Worm (Caenorhabditis elegans) whole organism, young adult: Measurements from ENCODE around the gene lact-3.

ENCODE experiments used
- B0336.3 ChIP-seq: fragments of 200-800 bp; sonication (Bioruptor generic); IDR thresholded peaks from 2 replicates; pipeline ENCODE4 v1.3.6; 2022; ENCODE audit warnings: missing genetic modification characterization, missing compliant biosample characterization
- D2030.7 ChIP-seq: fragments of 200-800 bp; sonication (Bioruptor generic); IDR thresholded peaks from 2 replicates; pipeline ENCODE4 v1.3.6; 2022; ENCODE audit warnings: missing genetic modification reagents, missing genetic modification characterization, missing compliant biosample characterization
- F10E7.11 ChIP-seq: sonication (generic microtip); optimal IDR thresholded peaks from 2 replicates; lab custom pipeline; 2017; ENCODE audit warnings: mild to moderate bottlenecking, missing genetic modification characterization, moderate library complexity, missing compliant biosample characterization
- F23B12.7 ChIP-seq: sonication (generic microtip); optimal IDR thresholded peaks from 2 replicates; lab custom pipeline; 2017; ENCODE audit warnings: missing genetic modification characterization, mild to moderate bottlenecking, missing compliant biosample characterization, antibody characterized with exemption, moderate library complexity; ENCODE audit not compliant: insufficient read depth
- F39B2.1 ChIP-seq: fragments of 200-800 bp; sonication (Bioruptor generic); IDR thresholded peaks from 2 replicates; pipeline ENCODE4 v1.3.6; 2022; ENCODE audit warnings: missing genetic modification reagents, missing genetic modification characterization, missing compliant biosample characterization
- F52B5.7 ChIP-seq: sonication (generic microtip); optimal IDR thresholded peaks from 2 replicates; lab custom pipeline; 2016; ENCODE audit warnings: mild to moderate bottlenecking, missing genetic modification characterization, missing compliant biosample characterization
- F57A8.1 ChIP-seq: fragments of 200-800 bp; sonication (Bioruptor generic); optimal IDR thresholded peaks from 2 replicates; lab custom pipeline; 2018; ENCODE audit warnings: mild to moderate bottlenecking, missing genetic modification characterization, moderate library complexity, missing compliant biosample characterization
- K11D2.4 ChIP-seq: fragments of 200-800 bp; sonication (Bioruptor generic); IDR thresholded peaks from 2 replicates; pipeline ENCODE4 v1.3.6; 2022; ENCODE audit warnings: missing genetic modification reagents, missing genetic modification characterization, missing compliant biosample characterization
- Y56A3A.18 ChIP-seq: fragments of 200-800 bp; sonication (Bioruptor generic); IDR thresholded peaks from 2 replicates; pipeline ENCODE4 v1.3.6; 2022; ENCODE audit warnings: missing genetic modification reagents, missing genetic modification characterization, missing compliant biosample characterization
- Y95B8A.8 ChIP-seq: fragments of 200-800 bp; sonication (Bioruptor generic); IDR thresholded peaks from 2 replicates; pipeline ENCODE4 v1.3.6; 2022; ENCODE audit warnings: missing genetic modification reagents, missing genetic modification characterization, missing compliant biosample characterization
- aptf-2 ChIP-seq: fragments of 200-800 bp; sonication (Bioruptor generic); conservative IDR thresholded peaks from 2 replicates; pipeline ENCODE4 v1.3.6; 2022; ENCODE audit warnings: missing genetic modification reagents, missing genetic modification characterization, missing compliant biosample characterization
- aptf-3 ChIP-seq: fragments of 200-800 bp; sonication (Bioruptor generic); IDR thresholded peaks from 2 replicates; pipeline ENCODE4 v1.3.6; 2022; ENCODE audit warnings: missing genetic modification characterization, missing compliant biosample characterization
- atf-7 ChIP-seq: sonication (generic microtip); optimal IDR thresholded peaks from 2 replicates; lab custom pipeline; 2017; ENCODE audit warnings: mild to moderate bottlenecking, missing genetic modification characterization, missing compliant biosample characterization
- attf-3 ChIP-seq: fragments of 200-800 bp; sonication (Bioruptor generic); conservative IDR thresholded peaks from 2 replicates; pipeline ENCODE4 v1.3.6; 2022; ENCODE audit warnings: missing genetic modification reagents, missing genetic modification characterization, missing compliant biosample characterization
- bed-1 ChIP-seq: fragments of 200-800 bp; sonication (Bioruptor generic); IDR thresholded peaks from 2 replicates; pipeline ENCODE4 v1.3.6; 2022; ENCODE audit warnings: missing genetic modification reagents, missing genetic modification characterization, missing compliant biosample characterization
- ceh-91 ChIP-seq: fragments of 200-800 bp; sonication (Bioruptor generic); IDR thresholded peaks from 2 replicates; pipeline ENCODE4 v1.3.6; 2022; ENCODE audit warnings: missing genetic modification reagents, missing genetic modification characterization, missing compliant biosample characterization
- dox-1 ChIP-seq: fragments of 200-800 bp; sonication (Bioruptor generic); IDR thresholded peaks from 2 replicates; pipeline ENCODE4 v1.3.6; 2022; ENCODE audit warnings: missing genetic modification reagents, missing genetic modification characterization, missing compliant biosample characterization
- dpl-1 ChIP-seq: fragments of 150-350 bp; optimal IDR thresholded peaks from 2 replicates; lab custom pipeline; 2014; ENCODE audit warnings: missing biosample characterization, missing genetic modification reagents, missing genetic modification characterization
- egrh-3 ChIP-seq: fragments of 200-800 bp; sonication (Bioruptor generic); IDR thresholded peaks from 2 replicates; pipeline ENCODE4 v1.3.6; 2022; ENCODE audit warnings: missing genetic modification reagents, missing genetic modification characterization, missing compliant biosample characterization
- ets-4 ChIP-seq: fragments of 200-800 bp; sonication (Bioruptor generic); optimal IDR thresholded peaks from 2 replicates; lab custom pipeline; 2018; ENCODE audit warnings: mild to moderate bottlenecking, missing genetic modification characterization, missing compliant biosample characterization
- fkh-3 ChIP-seq: sonication (generic microtip); optimal IDR thresholded peaks from 2 replicates; lab custom pipeline; 2016; ENCODE audit warnings: mild to moderate bottlenecking, missing genetic modification characterization, missing compliant biosample characterization
- hrde-1 ChIP-seq: sonication (generic microtip); optimal IDR thresholded peaks from 2 replicates; lab custom pipeline; 2016; ENCODE audit warnings: missing genetic modification characterization, mild to moderate bottlenecking, missing compliant biosample characterization, moderate library complexity, missing genotype, missing genetic modification reagents, borderline replicate concordance
- let-607 ChIP-seq, 2 experiments: fragments of 200-800 bp in 1 of 2; sonication (Bioruptor generic) in 1 of 2; sonication (generic microtip) in 1 of 2; optimal IDR thresholded peaks; 2 replicates each; lab custom pipeline; 2016 to 2018; ENCODE audit warnings: mild to moderate bottlenecking in 2 of 2, missing compliant biosample characterization in 2 of 2, missing genetic modification characterization in 2 of 2, moderate library complexity in 2 of 2, missing genotype in 1 of 2
- lsl-1 ChIP-seq: fragments of 200-800 bp; sonication (Bioruptor generic); optimal IDR thresholded peaks from 2 replicates; lab custom pipeline; 2018; ENCODE audit warnings: mild to moderate bottlenecking, missing genetic modification characterization, moderate library complexity, missing compliant biosample characterization
- lsy-27 ChIP-seq: sonication (generic microtip); optimal IDR thresholded peaks from 2 replicates; lab custom pipeline; 2017; ENCODE audit warnings: missing genetic modification characterization, mild to moderate bottlenecking, missing compliant biosample characterization, antibody characterized with exemption, missing genotype, borderline replicate concordance; ENCODE audit not compliant: insufficient read depth
- madf-10 ChIP-seq: sonication (generic microtip); optimal IDR thresholded peaks from 2 replicates; lab custom pipeline; 2016; ENCODE audit warnings: mild to moderate bottlenecking, missing genetic modification characterization, missing compliant biosample characterization
- madf-3 ChIP-seq: fragments of 200-800 bp; sonication (Bioruptor generic); IDR thresholded peaks from 2 replicates; pipeline ENCODE4 v1.3.6; 2022; ENCODE audit warnings: missing genetic modification reagents, missing genetic modification characterization, missing compliant biosample characterization
- mes-4 ChIP-seq: sonication (generic microtip); optimal IDR thresholded peaks from 2 replicates; lab custom pipeline; 2016; ENCODE audit warnings: missing genotype, missing genetic modification characterization, missing compliant biosample characterization
- nhr-27 ChIP-seq: fragments of 200-800 bp; sonication (Bioruptor generic); optimal IDR thresholded peaks from 2 replicates; lab custom pipeline; 2018; ENCODE audit warnings: mild to moderate bottlenecking, missing genetic modification characterization, moderate library complexity, missing compliant biosample characterization
- nhr-80 ChIP-seq: sonication (generic microtip); optimal IDR thresholded peaks from 2 replicates; lab custom pipeline; 2016; ENCODE audit warnings: missing genetic modification characterization, missing compliant biosample characterization
- nhr-90 ChIP-seq: sonication (generic microtip); optimal IDR thresholded peaks from 2 replicates; lab custom pipeline; 2016; ENCODE audit warnings: missing genotype, mild to moderate bottlenecking, missing genetic modification characterization, missing compliant biosample characterization
- sea-2 ChIP-seq: fragments of 200-800 bp; sonication (Bioruptor generic); IDR thresholded peaks from 2 replicates; pipeline ENCODE4 v1.3.6; 2022; ENCODE audit warnings: missing genetic modification characterization, missing compliant biosample characterization
- snpc-4 ChIP-seq, 5 experiments: fragments of 150-350 bp in 1 of 5; sonication (generic microtip) in 4 of 5; optimal IDR thresholded peaks; 2 replicates each; lab custom pipeline; 2014 to 2018; ENCODE audit warnings: missing genetic modification characterization in 5 of 5, missing biosample characterization in 3 of 5, antibody characterized with exemption in 2 of 5, mild to moderate bottlenecking in 2 of 5, missing compliant biosample characterization in 2 of 5, missing genotype in 2 of 5, moderate library complexity in 2 of 5, missing genetic modification reagents in 1 of 5
- tbp1 ChIP-seq: fragments of 200-800 bp; sonication (Bioruptor generic); optimal IDR thresholded peaks from 2 replicates; lab custom pipeline; 2018; ENCODE audit warnings: mild to moderate bottlenecking, missing genetic modification characterization, missing compliant biosample characterization
- xnd-1 ChIP-seq: sonication (generic microtip); optimal IDR thresholded peaks from 2 replicates; lab custom pipeline; 2016; ENCODE audit warnings: missing genotype, missing genetic modification reagents, missing genetic modification characterization, missing compliant biosample characterization
- zfh-2 ChIP-seq: fragments of 200-800 bp; sonication (Bioruptor generic); conservative IDR thresholded peaks from 2 replicates; pipeline ENCODE4 v1.3.6; 2022; ENCODE audit warnings: missing genetic modification reagents, missing genetic modification characterization, missing compliant biosample characterization
- ztf-3 ChIP-seq: fragments of 200-800 bp; sonication (Bioruptor generic); optimal IDR thresholded peaks from 2 replicates; lab custom pipeline; 2018; ENCODE audit warnings: mild to moderate bottlenecking, missing genetic modification characterization, missing compliant biosample characterization
- ztf-6 ChIP-seq: fragments of 200-800 bp; sonication (Bioruptor generic); IDR thresholded peaks from 2 replicates; pipeline ENCODE4 v1.3.6; 2022; ENCODE audit warnings: missing genetic modification reagents, missing genetic modification characterization, missing compliant biosample characterization

lact-3 gene

ce11 chrII:10643403-10643802, 14.1 kb downstream of the lact-3 start, which contains the start of gene M28.4:
M28.4 (plus strand) TSS chrII:10643703.
- TF ChIP-seq madf-10 (tag; lab: Kevin White, UChicago): no peak
- no peak for TF ChIP-seq dpl-1

- TF ChIP-seq nhr-27 (tag; lab: Kevin White, UChicago) (no peak), tbp1 (GFP tag; lab: Kevin White, UChicago) (no peak), lsl-1 (no peak), F52B5.7 (tag; lab: Kevin White, UChicago) (no peak), K11D2.4 (no peak), bed-1 (GFP tag; lab: Robert Waterston, UW) (no peak), aptf-3 (no peak), sea-2 (GFP tag; lab: Robert Waterston, UW) (no peak), lsy-27 (tag; lab: Kevin White, UChicago) (no peak), aptf-2 (no peak), F10E7.11 (tag; lab: Kevin White, UChicago) (no peak)
Measured at ce11 chrII:10639110-10639509, 18.4 kb downstream of the lact-3 start, which contains the start of gene M28.9. M28.9 (plus strand) TSS chrII:10639410.

DNA sequence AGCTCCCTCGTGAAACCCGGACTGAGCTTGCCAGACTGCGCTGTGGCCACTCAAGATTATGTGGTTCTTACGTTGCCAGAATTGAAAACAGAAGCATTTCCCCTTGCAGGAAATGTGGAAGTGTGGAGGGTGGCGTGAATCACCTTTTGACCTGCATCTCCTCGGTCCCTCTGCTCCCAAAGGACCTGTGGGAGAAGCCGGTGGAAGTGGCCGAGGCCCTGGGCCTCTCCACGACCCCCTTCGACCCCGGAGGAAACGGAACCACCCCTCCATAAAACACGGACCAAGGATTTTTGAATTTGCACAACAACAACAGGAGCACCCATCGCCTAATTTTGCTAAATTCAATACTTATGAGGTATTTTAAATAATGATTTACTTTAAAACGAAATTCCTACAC, 19.8 kb downstream of the lact-3 start:
- peak; percentile 71; the same call in 1 of the 2 replicates for TF ChIP-seq egrh-3 (GFP tag; lab: Robert Waterston, UW)

- TF ChIP-seq dox-1 (GFP tag; lab: Robert Waterston, UW): no peak
- TF ChIP-seq atf-7: no peak
- no peak for TF ChIP-seq nhr-90 (tag; lab: Kevin White, UChicago)
- TF ChIP-seq ceh-91 (GFP tag; lab: Robert Waterston, UW): no peak
- peak; percentile 43 for TF ChIP-seq nhr-80
- TF ChIP-seq, all 124 proteins: peak for 1
Measured at ce11 chrII:10630944-10631343, 26.5 kb downstream of the lact-3 start.

DNA sequence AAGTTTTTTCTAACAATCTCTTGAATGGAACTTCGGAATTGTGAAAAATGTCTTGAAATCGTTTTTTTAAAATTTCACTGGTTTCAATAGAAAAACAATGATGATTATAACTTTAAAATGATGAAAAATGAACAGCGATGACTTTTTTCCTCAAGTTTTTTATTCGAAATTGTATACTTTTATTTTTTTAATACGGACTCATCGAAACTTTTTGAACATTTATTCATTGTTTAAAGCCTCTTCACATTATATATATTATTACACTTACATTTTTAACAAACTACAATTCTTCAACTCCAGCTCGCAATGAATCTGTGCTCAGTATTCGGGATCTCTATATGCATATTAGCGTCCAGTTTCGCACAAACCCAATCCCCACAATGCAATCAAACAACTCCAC, 29.5 kb downstream of the lact-3 start, which contains the start of gene M28.8:
Gene M28.8 (plus strand): TSS at position 301 of the 400 bp plus-strand sequence.
- TF ChIP-seq Y56A3A.18 (GFP tag; lab: Robert Waterston, UW): no peak

DNA sequence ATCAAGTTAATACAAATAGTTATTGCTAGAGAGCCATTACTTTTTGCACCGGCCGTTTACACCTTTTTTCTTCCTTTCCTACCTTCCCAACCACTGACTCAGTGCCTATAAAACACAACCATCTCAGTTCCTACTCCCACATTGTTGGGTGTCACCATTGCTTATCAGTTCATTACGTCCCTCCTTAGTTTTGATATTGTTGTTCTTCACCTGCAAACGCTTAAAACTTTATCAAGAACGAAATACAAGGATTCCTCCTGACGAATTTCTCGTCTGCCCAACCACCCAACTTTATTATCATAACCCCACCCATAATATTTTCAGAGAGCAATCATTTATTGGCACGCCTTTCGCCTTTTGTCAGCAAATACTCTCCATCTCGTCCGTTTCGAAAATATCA, 30.4 kb downstream of the lact-3 start:
- TF ChIP-seq attf-3 (no peak), zfh-2 (GFP tag; lab: Robert Waterston, UW) (no peak), F23B12.7 (tag; lab: Kevin White, UChicago) (no peak), hrde-1 (no peak), ztf-3 (GFP tag; lab: Kevin White, UChicago) (no peak), D2030.7 (GFP tag; lab: Robert Waterston, UW) (no peak), bed-1 (GFP tag; lab: Robert Waterston, UW) (no peak), fkh-3 (tag; lab: Kevin White, UChicago) (no peak), F57A8.1 (no peak), B0336.3 (GFP tag; lab: Robert Waterston, UW) (no peak), F39B2.1 (no peak), egrh-3 (GFP tag; lab: Robert Waterston, UW) (no peak), nhr-80 (peak; percentile 94), snpc-4 (GFP tag; optimal IDR thresholded peaks at IDR 0.05; lab: Kevin White, UChicago) (no peak), snpc-4 (tag; optimal IDR thresholded peaks at IDR 0.05; lab: Kevin White, UChicago) (no peak), dox-1 (GFP tag; lab: Robert Waterston, UW) (peak; percentile 73; the same call in 1 of the 2 replicates), mes-4 (tag; lab: Kevin White, UChicago) (no peak), let-607 (tag; optimal IDR thresholded peaks at IDR 0.05; lab: Kevin White, UChicago) (no peak), Y95B8A.8 (GFP tag; lab: Robert Waterston, UW) (no peak), ztf-6 (no peak), ets-4 (peak; percentile 47), madf-3 (no peak), xnd-1 (no peak)
